Worm (Caenorhabditis elegans) whole organism, midembryonic: ENCODE results near the gene F49H6.12.

ENCODE experiments used
- T22C8.4 ChIP-seq: fragments of 200-800 bp; sonication (Bioruptor generic); IDR thresholded peaks from 2 replicates; pipeline ENCODE4 v1.3.6; 2022; ENCODE audit warnings: missing genetic modification characterization, missing compliant biosample characterization
- flt-1 ChIP-seq: fragments of 200-800 bp; sonication (Bioruptor generic); IDR thresholded peaks from 2 replicates; pipeline ENCODE4 v1.3.6; 2022; ENCODE audit warnings: missing genetic modification characterization, missing compliant biosample characterization
- med-1 ChIP-seq: sonication (generic microtip); optimal IDR thresholded peaks from 2 replicates; lab custom pipeline; 2017; ENCODE audit warnings: missing genetic modification characterization, mild to moderate bottlenecking, missing compliant biosample characterization, antibody characterized with exemption, missing genetic modification reagents; ENCODE audit not compliant: insufficient read depth
- tab-1 ChIP-seq: fragments of 200-800 bp; sonication (Bioruptor generic); IDR thresholded peaks from 2 replicates; pipeline ENCODE4 v1.3.6; 2022; ENCODE audit warnings: missing genetic modification characterization, missing compliant biosample characterization
- ztf-23 ChIP-seq: fragments of 200-800 bp; sonication (Bioruptor generic); IDR thresholded peaks from 2 replicates; pipeline ENCODE4 v1.3.6; 2022; ENCODE audit warnings: missing genetic modification reagents, missing genetic modification characterization, missing compliant biosample characterization

DNA sequence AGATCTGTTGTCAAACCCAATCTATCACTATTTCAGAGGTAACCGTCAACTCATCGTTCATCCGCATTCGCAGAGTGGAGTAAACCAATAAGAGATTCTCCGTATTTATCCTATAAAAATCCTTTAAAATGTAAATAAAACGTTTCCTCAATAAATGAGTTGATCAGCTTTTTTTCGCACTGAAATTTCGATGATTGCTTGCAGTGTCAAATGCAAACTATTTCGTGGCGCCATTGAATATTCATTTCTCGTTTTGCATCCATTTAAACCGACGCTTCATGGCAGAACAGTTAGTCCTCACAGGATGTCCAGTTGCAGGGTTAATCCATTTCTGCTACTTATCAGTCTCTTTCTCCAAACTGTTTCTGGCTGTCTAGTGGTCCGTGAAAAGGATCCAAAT is 40.3 kb upstream of the F49H6.12 start, which contains the start of gene F28B1.9:
- TF ChIP-seq tab-1 (GFP tag; lab: Robert Waterston, UW) (no peak), T22C8.4 (no peak), flt-1 (GFP tag; lab: Robert Waterston, UW) (no peak), med-1 (GFP tag; lab: Kevin White, UChicago) (no peak), ztf-23 (GFP tag; lab: Robert Waterston, UW) (no peak)
